Fruit fly (Drosophila melanogaster): ENCODE measurements around the gene mRpL23.

Gene mRpL23

DNA sequence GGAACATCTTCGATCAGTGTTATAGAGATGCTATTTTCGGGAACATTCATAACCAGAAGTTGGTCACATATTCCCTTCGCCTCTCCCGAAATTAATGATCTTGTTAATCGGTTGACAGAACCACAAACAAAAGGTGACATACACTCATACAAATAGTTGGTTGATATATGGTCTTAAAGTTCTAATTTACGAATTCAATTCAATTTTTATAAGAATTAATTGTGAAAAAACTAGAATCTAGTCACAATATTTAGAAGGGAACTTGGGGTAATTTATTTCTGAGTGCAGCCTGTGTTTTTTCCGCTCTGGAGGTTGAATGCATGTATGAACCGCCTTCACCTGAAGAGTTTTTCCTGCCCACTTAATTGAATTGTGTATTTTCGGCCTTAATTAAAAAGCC lies 26.3 kb upstream of the mRpL23 start (continued):
- TF ChIP-seq kah (GFP tag; optimal IDR thresholded peaks at IDR 0.05) = no peak
- TF ChIP-seq grau (tag; optimal IDR thresholded peaks at IDR 0.05) = peak; percentile 9
- no peak for TF ChIP-seq NfI (GFP tag; optimal IDR thresholded peaks at IDR 0.05)
- TF ChIP-seq CG11560 (tag; IDR thresholded peaks at IDR 0.05) = no peak
- TF ChIP-seq Sox102F (GFP tag; optimal IDR thresholded peaks at IDR 0.05) = peak; percentile 58
- no peak for TF ChIP-seq gcm (GFP tag; optimal IDR thresholded peaks at IDR 0.05)
- TF ChIP-seq chinmo (GFP tag; IDR thresholded peaks at IDR 0.05; ENCODE audit: partially characterized antibody) = no peak
- TF ChIP-seq CG14965 (GFP tag; optimal IDR thresholded peaks at IDR 0.05; ENCODE audit: borderline replicate concordance) = no peak
- TF ChIP-seq yki (optimal IDR thresholded peaks at IDR 0.05) = no peak
- no peak for TF ChIP-seq tup (GFP tag; optimal IDR thresholded peaks at IDR 0.05)
- no peak for TF ChIP-seq Dfd (GFP tag; optimal IDR thresholded peaks at IDR 0.05)
- no peak for TF ChIP-seq dimm (GFP tag; IDR thresholded peaks at IDR 0.05)
- peak; percentile 43 for TF ChIP-seq unpg (GFP tag; optimal IDR thresholded peaks at IDR 0.05)
- TF ChIP-seq Blimp-1 (GFP tag; optimal IDR thresholded peaks at IDR 0.05) = peak; percentile 45
- no peak for TF ChIP-seq nau (GFP tag; optimal IDR thresholded peaks at IDR 0.05)
- TF ChIP-seq mirr (GFP tag; optimal IDR thresholded peaks at IDR 0.05) = no peak
- no peak for TF ChIP-seq ewg (GFP tag; optimal IDR thresholded peaks at IDR 0.05)
- TF ChIP-seq HLHmδ (GFP tag; optimal IDR thresholded peaks at IDR 0.05) = no peak
- peak; percentile 20 for TF ChIP-seq D19A (tag; optimal IDR thresholded peaks at IDR 0.05)
- no peak for TF ChIP-seq dpn (GFP tag; optimal IDR thresholded peaks at IDR 0.05)
- TF ChIP-seq CG31388 (GFP tag; optimal IDR thresholded peaks at IDR 0.05) = no peak
- no peak for TF ChIP-seq fd3F (GFP tag; optimal IDR thresholded peaks at IDR 0.05)
- TF ChIP-seq CG3407 (GFP tag; optimal IDR thresholded peaks at IDR 0.05) = no peak
- TF ChIP-seq ranshi (GFP tag; IDR thresholded peaks at IDR 0.05) = no peak
- TF ChIP-seq CG15073 (GFP tag; optimal IDR thresholded peaks at IDR 0.05) = no peak
- peak; percentile 44 for TF ChIP-seq CG10979 (tag; optimal IDR thresholded peaks at IDR 0.05)
- TF ChIP-seq Ets97D (GFP tag; optimal IDR thresholded peaks at IDR 0.05) = no peak
- TF ChIP-seq br (optimal IDR thresholded peaks at IDR 0.05) = no peak
- no peak for TF ChIP-seq CG9932 (GFP tag; IDR thresholded peaks at IDR 0.05)
- no peak for TF ChIP-seq CG14050 (GFP tag; IDR thresholded peaks at IDR 0.05)
- no peak for TF ChIP-seq ato (GFP tag; IDR thresholded peaks at IDR 0.05; ENCODE audit: partially characterized antibody)
- 0 out of 2 replicates have a peak, but pooled peaks have one; percentile 13 for TF ChIP-seq sisA (GFP tag; IDR thresholded peaks at IDR 0.05)
- TF ChIP-seq Ssrp (tag; optimal IDR thresholded peaks at IDR 0.05) = peak; percentile 27
- no peak for TF ChIP-seq Sry-β (GFP tag; optimal IDR thresholded peaks at IDR 0.05)
- no peak for TF ChIP-seq CG13894 (tag; optimal IDR thresholded peaks at IDR 0.05)
- TF ChIP-seq CG2202 (tag; optimal IDR thresholded peaks at IDR 0.05) = no peak
- no peak for TF ChIP-seq CG14710 (tag; optimal IDR thresholded peaks at IDR 0.05)
- no peak for TF ChIP-seq NC2α (GFP tag; optimal IDR thresholded peaks at IDR 0.05)
- TF ChIP-seq CG13123 (GFP tag; optimal IDR thresholded peaks at IDR 0.05) = no peak
- TF ChIP-seq otp (GFP tag; IDR thresholded peaks at IDR 0.05) = no peak
- TF ChIP-seq hb (GFP tag; IDR thresholded peaks at IDR 0.05; ENCODE audit: partially characterized antibody) = no peak
- no peak for TF ChIP-seq CG1024 (GFP tag; IDR thresholded peaks at IDR 0.05)
- TF ChIP-seq her (GFP tag; optimal IDR thresholded peaks at IDR 0.05) = no peak
- TF ChIP-seq CG9876 (GFP tag; optimal IDR thresholded peaks at IDR 0.05) = no peak
- TF ChIP-seq CG8944 (GFP tag; optimal IDR thresholded peaks at IDR 0.05) = no peak
- no peak for TF ChIP-seq CG8765 (GFP tag; IDR thresholded peaks at IDR 0.05)
- TF ChIP-seq nmo (GFP tag; optimal IDR thresholded peaks at IDR 0.05) = peak; percentile 33
- TF ChIP-seq CG31224 (GFP tag; IDR thresholded peaks at IDR 0.05) = no peak
- no peak for TF ChIP-seq en (GFP tag; optimal IDR thresholded peaks at IDR 0.05)
- TF ChIP-seq CG11696 (GFP tag; IDR thresholded peaks at IDR 0.05) = no peak
- TF ChIP-seq Bteb2 (GFP tag; optimal IDR thresholded peaks at IDR 0.05) = no peak
- no peak for TF ChIP-seq CG17912 (GFP tag; optimal IDR thresholded peaks at IDR 0.05)

All from whole organism, embryonic.